Fruit fly (Drosophila melanogaster): ENCODE results near the gene Pbp45.

DNA sequence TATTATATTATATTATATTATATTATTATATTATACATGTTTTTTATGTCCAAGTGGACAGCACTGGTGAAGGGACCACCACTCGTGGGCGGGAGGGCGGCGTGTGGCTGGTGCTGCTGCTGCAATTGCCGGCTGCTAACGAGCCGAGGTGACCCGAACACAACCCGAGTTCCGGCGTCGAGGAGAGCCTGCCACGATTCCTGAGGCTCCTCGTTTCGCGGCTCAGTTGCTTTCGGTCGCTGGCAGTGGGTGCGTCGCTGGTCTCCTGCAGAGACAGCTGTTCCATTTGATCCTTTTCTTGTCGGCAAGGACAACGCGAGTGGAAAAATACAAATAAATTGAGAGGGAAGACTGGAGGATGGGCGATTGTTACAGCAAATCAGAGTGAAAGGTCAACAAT, 28.9 kb downstream of the Pbp45 start:
- no peak for TF ChIP-seq Dfd (GFP tag; optimal IDR thresholded peaks at IDR 0.05)
- TF ChIP-seq jim (GFP tag; optimal IDR thresholded peaks at IDR 0.05): no peak
- no peak for TF ChIP-seq fru (GFP tag; optimal IDR thresholded peaks at IDR 0.05)
- TF ChIP-seq h (GFP tag; optimal IDR thresholded peaks at IDR 0.05): no peak
- no peak for TF ChIP-seq pan (optimal IDR thresholded peaks at IDR 0.05)
- no peak for TF ChIP-seq br (GFP tag; optimal IDR thresholded peaks at IDR 0.05)
- no peak for TF ChIP-seq CrebA (GFP tag; optimal IDR thresholded peaks at IDR 0.05; ENCODE audit: borderline replicate concordance)
- no peak for TF ChIP-seq usp (GFP tag; optimal IDR thresholded peaks at IDR 0.05)
- no peak for TF ChIP-seq lola (GFP tag; optimal IDR thresholded peaks at IDR 0.05)
- TF ChIP-seq GATAd (GFP tag; optimal IDR thresholded peaks at IDR 0.05): no peak
